Fruit fly (Drosophila melanogaster) whole organism, embryonic: Measurements from ENCODE around the gene CG33230.

Source experiments
- Bgb ChIP-seq: fragments of 200-800 bp; sonication (Bioruptor generic); IDR thresholded peaks from 2 replicates; pipeline ENCODE4 v1.3.6; 2022; ENCODE audit warnings: missing biosample characterization, missing genetic modification characterization; ENCODE audit not compliant: partially characterized antibody
- Bteb2 ChIP-seq: fragments of 200-800 bp; sonication (Bioruptor generic); optimal IDR thresholded peaks from 2 replicates; lab custom pipeline; 2016; ENCODE audit warnings: missing biosample characterization, missing genetic modification characterization
- CG1602 ChIP-seq: fragments of 200-800 bp; sonication (Bioruptor generic); optimal IDR thresholded peaks from 3 replicates; lab custom pipeline; 2016; ENCODE audit warnings: missing biosample characterization, missing genetic modification characterization
- CG1603 ChIP-seq: fragments of 200-800 bp; sonication (Bioruptor generic); optimal IDR thresholded peaks from 2 replicates; lab custom pipeline; 2019; ENCODE audit warnings: missing biosample characterization, mild to moderate bottlenecking, missing genetic modification characterization, moderate library complexity
- CG17361 ChIP-seq: fragments of 200-800 bp; sonication (Bioruptor generic); IDR thresholded peaks from 3 replicates; pipeline ENCODE4 v1.3.6; 2022; ENCODE audit warnings: missing biosample characterization, missing genetic modification characterization
- CG18599 ChIP-seq: fragments of 200-800 bp; sonication (Bioruptor generic); optimal IDR thresholded peaks from 3 replicates; lab custom pipeline; 2017; ENCODE audit warnings: missing biosample characterization, missing genetic modification characterization, mild to moderate bottlenecking, moderate library complexity, missing genetic modification reagents
- CG30403 ChIP-seq: fragments of 200-800 bp; sonication (Bioruptor generic); optimal IDR thresholded peaks from 3 replicates; lab custom pipeline; 2016; ENCODE audit warnings: missing biosample characterization, missing genetic modification characterization
- CG31388 ChIP-seq: fragments of 200-800 bp; sonication (Bioruptor generic); optimal IDR thresholded peaks from 2 replicates; lab custom pipeline; 2016; ENCODE audit warnings: missing biosample characterization, missing genetic modification characterization
- CG4730 ChIP-seq: fragments of 200-800 bp; sonication (Bioruptor generic); IDR thresholded peaks from 2 replicates; pipeline ENCODE4 v1.3.6; 2022; ENCODE audit warnings: missing biosample characterization, missing genetic modification characterization
- CG4854 ChIP-seq: fragments of 200-800 bp; sonication (Bioruptor generic); optimal IDR thresholded peaks from 2 replicates; lab custom pipeline; 2016; ENCODE audit warnings: missing biosample characterization, missing genetic modification characterization, inconsistent platforms
- CG7745 ChIP-seq: fragments of 200-800 bp; sonication (Bioruptor generic); optimal IDR thresholded peaks from 2 replicates; lab custom pipeline; 2018; ENCODE audit warnings: missing biosample characterization, mild to moderate bottlenecking, missing genetic modification characterization, moderate library complexity
- CG9797 ChIP-seq: fragments of 200-800 bp; sonication (Bioruptor generic); optimal IDR thresholded peaks from 3 replicates; lab custom pipeline; 2018; ENCODE audit warnings: missing biosample characterization, mild to moderate bottlenecking, missing genetic modification characterization
- Dfd ChIP-seq, 2 experiments: fragments of >200 bp; optimal IDR thresholded peaks; 2 replicates each; lab custom pipeline; 2017; ENCODE audit warnings: missing biosample characterization in 2 of 2, missing genetic modification characterization in 2 of 2
- Ets97D ChIP-seq: fragments of 200-800 bp; sonication (Bioruptor generic); optimal IDR thresholded peaks from 3 replicates; lab custom pipeline; 2016; ENCODE audit warnings: missing biosample characterization, missing genetic modification characterization
- Fer1 ChIP-seq: fragments of 200-800 bp; sonication (Bioruptor generic); optimal IDR thresholded peaks from 2 replicates; lab custom pipeline; 2017; ENCODE audit warnings: missing biosample characterization, mild to moderate bottlenecking, missing genetic modification characterization
- Gsc ChIP-seq: fragments of 200-800 bp; sonication (Bioruptor generic); IDR thresholded peaks from 2 replicates; pipeline ENCODE4 v1.3.6; 2022; ENCODE audit warnings: missing biosample characterization, missing genetic modification characterization
- HLH4C ChIP-seq: fragments of 200-800 bp; sonication (Bioruptor generic); IDR thresholded peaks from 3 replicates; pipeline ENCODE4 v1.3.6; 2022; ENCODE audit warnings: missing biosample characterization, missing genetic modification characterization; ENCODE audit not compliant: partially characterized antibody
- Hey ChIP-seq: fragments of 200-800 bp; sonication (Bioruptor generic); optimal IDR thresholded peaks from 3 replicates; lab custom pipeline; 2018; ENCODE audit warnings: missing biosample characterization, mild to moderate bottlenecking, missing genetic modification characterization
- HmgD ChIP-seq: fragments of 200-800 bp; sonication (Bioruptor generic); optimal IDR thresholded peaks from 3 replicates; lab custom pipeline; 2016; ENCODE audit warnings: missing biosample characterization, missing genetic modification characterization
- Hr39 ChIP-seq: fragments of >200 bp; optimal IDR thresholded peaks from 2 replicates; lab custom pipeline; 2017
- Hsf ChIP-seq: fragments of 200-800 bp; sonication (Bioruptor generic); optimal IDR thresholded peaks from 3 replicates; lab custom pipeline; 2016; ENCODE audit warnings: missing biosample characterization, missing genetic modification characterization
- Myb ChIP-seq: fragments of 200-800 bp; sonication (Bioruptor generic); optimal IDR thresholded peaks from 2 replicates; lab custom pipeline; 2016; ENCODE audit warnings: missing biosample characterization, missing genetic modification characterization
- Nf-YC ChIP-seq: fragments of 200-800 bp; optimal IDR thresholded peaks from 3 replicates; lab custom pipeline; 2019; ENCODE audit warnings: missing biosample characterization, mild to moderate bottlenecking, missing genetic modification characterization, moderate library complexity
- Oaz ChIP-seq: fragments of 200-800 bp; sonication (Bioruptor generic); IDR thresholded peaks from 2 replicates; pipeline ENCODE4 v1.3.6; 2022; ENCODE audit warnings: missing biosample characterization, missing genetic modification characterization
- Oli ChIP-seq: fragments of 200-800 bp; sonication (Bioruptor generic); optimal IDR thresholded peaks from 2 replicates; lab custom pipeline; 2018; ENCODE audit warnings: missing biosample characterization, mild to moderate bottlenecking, missing genetic modification characterization, moderate library complexity
- Opbp ChIP-seq: fragments of 200-800 bp; sonication (Bioruptor generic); IDR thresholded peaks from 3 replicates; pipeline ENCODE4 v1.3.6; 2022; ENCODE audit warnings: missing biosample characterization, missing genetic modification characterization; ENCODE audit not compliant: partially characterized antibody
- Rfx ChIP-seq: fragments of 200-800 bp; sonication (Bioruptor generic); IDR thresholded peaks from 2 replicates; pipeline ENCODE4 v1.3.6; 2022; ENCODE audit warnings: missing biosample characterization, missing genetic modification characterization
- ash1 ChIP-seq: fragments of 200-800 bp; sonication (Bioruptor generic); optimal IDR thresholded peaks from 2 replicates; lab custom pipeline; 2018; ENCODE audit warnings: missing biosample characterization, mild to moderate bottlenecking, missing genetic modification characterization
- ato ChIP-seq: fragments of 200-800 bp; sonication (Bioruptor generic); IDR thresholded peaks from 2 replicates; pipeline ENCODE4 v1.3.6; 2022; ENCODE audit warnings: missing biosample characterization, missing genetic modification characterization; ENCODE audit not compliant: partially characterized antibody
- az2 ChIP-seq: fragments of 200-800 bp; sonication (Bioruptor generic); optimal IDR thresholded peaks from 3 replicates; lab custom pipeline; 2016; ENCODE audit warnings: missing biosample characterization, missing genetic modification characterization
- cad ChIP-seq: fragments of >200 bp; optimal IDR thresholded peaks from 2 replicates; lab custom pipeline; 2017; ENCODE audit warnings: missing biosample characterization, missing genetic modification characterization
- cato ChIP-seq: fragments of 200-800 bp; sonication (Bioruptor generic); optimal IDR thresholded peaks from 2 replicates; lab custom pipeline; 2016; ENCODE audit warnings: missing biosample characterization, missing genetic modification characterization, borderline replicate concordance
- chm ChIP-seq: fragments of 200-800 bp; sonication (Bioruptor generic); IDR thresholded peaks from 2 replicates; pipeline ENCODE4 v1.3.6; 2022; ENCODE audit warnings: missing biosample characterization, missing genetic modification characterization
- corto ChIP-seq: fragments of 200-800 bp; sonication (Bioruptor generic); optimal IDR thresholded peaks from 2 replicates; lab custom pipeline; 2016; ENCODE audit warnings: missing biosample characterization, mild to moderate bottlenecking, missing genetic modification characterization, moderate library complexity
- da ChIP-seq: fragments of 200-800 bp; sonication (Bioruptor generic); optimal IDR thresholded peaks from 2 replicates; lab custom pipeline; 2016; ENCODE audit warnings: missing biosample characterization, missing genetic modification characterization
- dm ChIP-seq: fragments of 200-800 bp; sonication (Bioruptor generic); optimal IDR thresholded peaks from 3 replicates; lab custom pipeline; 2016; ENCODE audit warnings: missing biosample characterization, missing genetic modification characterization
- eve ChIP-seq, 2 experiments: fragments of >200 bp; optimal IDR thresholded peaks; 2 replicates each; lab custom pipeline; 2017; ENCODE audit warnings: missing biosample characterization in 2 of 2, missing genetic modification characterization in 2 of 2
- fd64A ChIP-seq: fragments of 200-800 bp; sonication (Bioruptor generic); optimal IDR thresholded peaks from 3 replicates; lab custom pipeline; 2018; ENCODE audit warnings: missing biosample characterization, mild to moderate bottlenecking, missing genetic modification characterization
- fru ChIP-seq: fragments of >200 bp; optimal IDR thresholded peaks from 2 replicates; lab custom pipeline; 2017
- gro ChIP-seq: fragments of 200-800 bp; sonication (Bioruptor generic); optimal IDR thresholded peaks from 2 replicates; lab custom pipeline; 2016; ENCODE audit warnings: missing biosample characterization, missing genetic modification characterization
- her ChIP-seq: fragments of 200-800 bp; sonication (Bioruptor generic); optimal IDR thresholded peaks from 2 replicates; lab custom pipeline; 2016; ENCODE audit warnings: missing biosample characterization, missing genetic modification characterization
- jigr1 ChIP-seq: fragments of 200-800 bp; sonication (Bioruptor generic); IDR thresholded peaks from 3 replicates; pipeline ENCODE4 v1.3.6; 2022; ENCODE audit warnings: missing biosample characterization, missing genetic modification characterization
- jumu ChIP-seq: fragments of 200-800 bp; sonication (Bioruptor generic); optimal IDR thresholded peaks from 3 replicates; lab custom pipeline; 2016; ENCODE audit warnings: missing biosample characterization, missing genetic modification characterization
- ken ChIP-seq: fragments of 200-800 bp; sonication (Bioruptor generic); IDR thresholded peaks from 3 replicates; pipeline ENCODE4 v1.3.6; 2022; ENCODE audit warnings: missing biosample characterization, missing genetic modification characterization
- lab ChIP-seq: fragments of 200-800 bp; sonication (Bioruptor generic); optimal IDR thresholded peaks from 3 replicates; lab custom pipeline; 2017; ENCODE audit warnings: missing biosample characterization, missing genetic modification characterization, mild to moderate bottlenecking, moderate library complexity, missing genetic modification reagents
- lilli ChIP-seq: fragments of 200-800 bp; sonication (Bioruptor generic); optimal IDR thresholded peaks from 3 replicates; lab custom pipeline; 2016; ENCODE audit warnings: missing biosample characterization, missing genetic modification characterization
- nmo ChIP-seq: fragments of 200-800 bp; sonication (Bioruptor generic); optimal IDR thresholded peaks from 2 replicates; lab custom pipeline; 2018; ENCODE audit warnings: missing biosample characterization, mild to moderate bottlenecking, missing genetic modification characterization, moderate library complexity
- odd ChIP-seq: fragments of 200-800 bp; sonication (Bioruptor generic); optimal IDR thresholded peaks from 2 replicates; lab custom pipeline; 2017; ENCODE audit warnings: missing biosample characterization, mild to moderate bottlenecking, missing genetic modification characterization
- onecut ChIP-seq: fragments of 200-800 bp; sonication (Bioruptor generic); IDR thresholded peaks from 2 replicates; pipeline ENCODE4 v1.3.6; 2022; ENCODE audit warnings: missing biosample characterization, missing genetic modification characterization
- pum ChIP-seq: fragments of 200-800 bp; sonication (Bioruptor generic); optimal IDR thresholded peaks from 2 replicates; lab custom pipeline; 2016; ENCODE audit warnings: missing biosample characterization, missing genetic modification characterization
- sqz ChIP-seq: fragments of 200-800 bp; sonication (Bioruptor generic); optimal IDR thresholded peaks from 3 replicates; lab custom pipeline; 2018; ENCODE audit warnings: missing biosample characterization, mild to moderate bottlenecking, missing genetic modification characterization
- zen ChIP-seq: fragments of 200-800 bp; sonication (Bioruptor generic); optimal IDR thresholded peaks from 3 replicates; lab custom pipeline; 2018; ENCODE audit warnings: missing biosample characterization, mild to moderate bottlenecking, missing genetic modification characterization, moderate library complexity

The CG33230 gene

dm6 chr3L:1668504-1668903, 50.3 kb downstream of the CG33230 start, which contains the start of gene RpL23A (continued):
- TF ChIP-seq CG7745 (tag; lab: Kevin White, UChicago) = peak; percentile 70
- peak; percentile 70 for TF ChIP-seq Gsc (GFP tag; lab: Robert Waterston, UW)
- TF ChIP-seq CG9797 (GFP tag; lab: Kevin White, UChicago) = peak; percentile 91
- peak; percentile 95 for TF ChIP-seq da (GFP tag; lab: Kevin White, UChicago)
- TF ChIP-seq zen (tag; lab: Kevin White, UChicago) = peak; percentile 90
- peak; percentile 89 for TF ChIP-seq CG17361 (GFP tag; lab: Robert Waterston, UW)
- no peak for TF ChIP-seq eve (GFP tag; optimal IDR thresholded peaks at IDR 0.05; lab: Kevin White, UChicago)
- TF ChIP-seq chm (GFP tag; lab: Robert Waterston, UW) = peak; percentile 97
- TF ChIP-seq CG30403 (GFP tag; lab: Kevin White, UChicago) = peak; percentile 94
- TF ChIP-seq pum (GFP tag; lab: Kevin White, UChicago) = peak; percentile 95
- peak; percentile 98 for TF ChIP-seq ash1 (GFP tag; lab: Kevin White, UChicago)
- peak; percentile 99 for TF ChIP-seq dm (GFP tag; lab: Kevin White, UChicago)
- TF ChIP-seq Oli (tag; lab: Kevin White, UChicago) = peak; percentile 79
- TF ChIP-seq Rfx (GFP tag; lab: Robert Waterston, UW) = peak; percentile 99
- no peak for TF ChIP-seq sqz (GFP tag; lab: Kevin White, UChicago)
- peak; percentile 95 for TF ChIP-seq Bteb2 (GFP tag; lab: Kevin White, UChicago)
- TF ChIP-seq Hr39 (lab: Kevin White, UChicago) = no peak
- peak; percentile 88 for TF ChIP-seq CG1602 (GFP tag; lab: Kevin White, UChicago)
- TF ChIP-seq HLH4C (GFP tag; lab: Robert Waterston, UW) = no peak
- peak; percentile 94 for TF ChIP-seq lilli
- peak; percentile 87 for TF ChIP-seq Oaz (GFP tag; lab: Robert Waterston, UW)
- TF ChIP-seq gro (GFP tag; lab: Kevin White, UChicago) = peak; percentile 97
- peak; percentile 100 for TF ChIP-seq Ets97D (GFP tag; lab: Kevin White, UChicago)
- TF ChIP-seq Hsf (GFP tag; lab: Kevin White, UChicago) = peak; percentile 96
- TF ChIP-seq Nf-YC (tag; lab: Kevin White, UChicago) = peak; percentile 80
- TF ChIP-seq CG1603 (tag; lab: Kevin White, UChicago) = peak; percentile 100
- TF ChIP-seq CG4730 (GFP tag; lab: Robert Waterston, UW) = peak; percentile 97
- 0 out of 3 replicates have a peak, but pooled peaks have one; percentile 24 for TF ChIP-seq jigr1 (GFP tag; lab: Robert Waterston, UW)
- peak; percentile 81 for TF ChIP-seq Opbp (GFP tag; lab: Robert Waterston, UW)
- TF ChIP-seq fd64A (GFP tag; lab: Kevin White, UChicago) = peak; percentile 91
- peak; percentile 99 for TF ChIP-seq lab
- TF ChIP-seq jumu (GFP tag; lab: Kevin White, UChicago) = peak; percentile 96
- TF ChIP-seq HmgD (GFP tag; lab: Kevin White, UChicago) = peak; percentile 99
- TF ChIP-seq Hey (tag; lab: Kevin White, UChicago) = peak; percentile 89
- peak; percentile 100 for TF ChIP-seq Myb
- peak; percentile 98 for TF ChIP-seq Fer1 (GFP tag; lab: Kevin White, UChicago)
- peak; percentile 98 for TF ChIP-seq ken (GFP tag; lab: Robert Waterston, UW)
- no peak for TF ChIP-seq corto (GFP tag; lab: Kevin White, UChicago)
- TF ChIP-seq Bgb (GFP tag; lab: Robert Waterston, UW) = peak; percentile 81
- no peak for TF ChIP-seq Dfd (GFP tag; optimal IDR thresholded peaks at IDR 0.05; lab: Kevin White, UChicago)
- TF ChIP-seq onecut = peak; percentile 93
- TF ChIP-seq her (GFP tag; lab: Kevin White, UChicago) = peak; percentile 96
- TF ChIP-seq odd (GFP tag; lab: Kevin White, UChicago) = peak; percentile 89
- TF ChIP-seq CG18599 = peak; percentile 97
- TF ChIP-seq az2 (GFP tag; lab: Kevin White, UChicago) = peak; percentile 89
- TF ChIP-seq fru (lab: Kevin White, UChicago) = no peak
- peak; percentile 83 for TF ChIP-seq CG31388 (GFP tag; lab: Kevin White, UChicago)
- TF ChIP-seq cato (GFP tag; lab: Kevin White, UChicago) = peak; percentile 89
- no peak for TF ChIP-seq cad (GFP tag; lab: Kevin White, UChicago)
- peak; percentile 67 for TF ChIP-seq ato (GFP tag; lab: Robert Waterston, UW)
- TF ChIP-seq nmo = peak; percentile 91
- peak; percentile 96 for TF ChIP-seq CG4854 (GFP tag; lab: Kevin White, UChicago)
